Fruit fly (Drosophila melanogaster): ENCODE data around the gene CG12268.

Gene CG12268

DNA sequence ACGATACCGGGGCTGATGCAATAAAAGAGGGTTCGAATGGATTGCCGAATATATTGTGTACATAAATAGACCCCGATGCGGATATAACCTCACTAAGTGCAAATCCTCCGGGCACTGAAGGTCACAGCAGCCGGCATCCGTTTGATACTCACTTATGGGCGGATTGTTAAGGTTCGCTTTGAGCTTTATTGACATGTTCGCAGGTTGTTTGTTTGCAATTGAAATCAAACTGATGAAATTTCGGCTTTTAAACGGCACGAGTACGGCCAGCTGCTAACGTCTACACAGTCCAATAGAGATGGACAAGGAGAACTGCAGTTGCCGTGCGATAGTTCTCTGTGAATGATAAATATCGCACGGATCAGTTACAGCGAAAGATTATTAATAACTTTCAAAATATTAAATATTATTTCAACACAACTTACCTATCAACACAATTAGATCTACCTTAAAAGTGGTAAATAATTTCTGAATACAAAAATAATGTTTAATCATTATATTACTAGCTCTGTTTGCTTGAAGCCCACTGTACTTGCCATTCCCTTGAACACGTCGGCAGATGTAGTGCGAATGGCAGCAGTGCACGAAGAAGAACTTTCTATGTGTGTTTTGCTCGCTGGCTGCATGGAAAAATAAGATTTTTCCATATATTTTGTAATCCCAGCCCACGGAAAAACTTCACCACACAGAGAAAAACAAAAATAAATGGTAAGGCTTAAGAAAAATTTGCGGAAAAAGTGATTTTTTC lies 10.0 kb upstream of the CG12268 start, which contains the start of the genes GluProRS and AP-1sigma:
Gene GluProRS (minus strand): TSS at position 301 of the 748 bp plus-strand sequence.
Gene AP-1sigma (plus strand): TSS at position 561 of the 748 bp plus-strand sequence.
- TF ChIP-seq ss (GFP tag; optimal IDR thresholded peaks at IDR 0.05) (peak; percentile 20 to 65), Eip93F (GFP tag; optimal IDR thresholded peaks at IDR 0.05) (peak; percentile 57), CG32006 (GFP tag; optimal IDR thresholded peaks at IDR 0.05) (peak; percentile 85), CG11902 (GFP tag; optimal IDR thresholded peaks at IDR 0.05) (peak; percentile 89), cyc (GFP tag; optimal IDR thresholded peaks at IDR 0.05) (peak; percentile 89), salr (GFP tag; optimal IDR thresholded peaks at IDR 0.05) (peak in 1 of 2 experiments; percentile 76), CG4318 (GFP tag; optimal IDR thresholded peaks at IDR 0.05) (peak; percentile 77), topi (GFP tag; optimal IDR thresholded peaks at IDR 0.05) (peak; percentile 87), net (GFP tag; optimal IDR thresholded peaks at IDR 0.05) (peak; percentile 82), CG11294 (GFP tag; IDR thresholded peaks at IDR 0.05) (peak; percentile 91), CG3919 (GFP tag; optimal IDR thresholded peaks at IDR 0.05) (peak; percentile 87), CG6854 (GFP tag; optimal IDR thresholded peaks at IDR 0.05) (no peak), CG6792 (GFP tag; optimal IDR thresholded peaks at IDR 0.05) (peak; percentile 83), CG34406 (GFP tag; optimal IDR thresholded peaks at IDR 0.05) (peak; percentile 65), CG15336 (GFP tag; IDR thresholded peaks at IDR 0.05) (peak; percentile 90), Sox14 (GFP tag; optimal IDR thresholded peaks at IDR 0.05) (peak; percentile 88), esn (GFP tag; optimal IDR thresholded peaks at IDR 0.05) (peak; percentile 93), CG7368 (GFP tag; optimal IDR thresholded peaks at IDR 0.05) (peak; percentile 76), fkh (GFP tag; optimal IDR thresholded peaks at IDR 0.05) (peak; percentile 80), CG6163 (GFP tag; IDR thresholded peaks at IDR 0.05) (peak; percentile 94), dac (GFP tag; optimal IDR thresholded peaks at IDR 0.05) (peak; percentile 57), achi (GFP tag; optimal IDR thresholded peaks at IDR 0.05) (peak; percentile 79), Sox15 (GFP tag; optimal IDR thresholded peaks at IDR 0.05) (peak; percentile 81), Lpt (GFP tag; optimal IDR thresholded peaks at IDR 0.05) (peak; percentile 62), CG9139 (GFP tag; optimal IDR thresholded peaks at IDR 0.05) (no peak), dsx (GFP tag; optimal IDR thresholded peaks at IDR 0.05; ENCODE audit: poor library complexity, severe bottlenecking) (peak; percentile 76), Sox102F (GFP tag; optimal IDR thresholded peaks at IDR 0.05) (peak; percentile 82), CG11762 (GFP tag; optimal IDR thresholded peaks at IDR 0.05; ENCODE audit: insufficient read depth) (peak; percentile 65), Ets21C (GFP tag; optimal IDR thresholded peaks at IDR 0.05) (peak; percentile 87), CG16779 (tag; optimal IDR thresholded peaks at IDR 0.05) (no peak), Met (GFP tag; optimal IDR thresholded peaks at IDR 0.05) (no peak), Gug (GFP tag; IDR thresholded peaks at IDR 0.05) (peak; percentile 90), spab (GFP tag; optimal IDR thresholded peaks at IDR 0.05) (peak; percentile 58), pdm3 (GFP tag; optimal IDR thresholded peaks at IDR 0.05) (peak; percentile 90), Hr39 (GFP tag; optimal IDR thresholded peaks at IDR 0.05) (peak; percentile 89), Eip75B (GFP tag; optimal IDR thresholded peaks at IDR 0.05) (peak; percentile 87), Ets96B (tag; optimal IDR thresholded peaks at IDR 0.05) (peak; percentile 82), CG1621 (tag; optimal IDR thresholded peaks at IDR 0.05) (peak; percentile 66), Blimp-1 (GFP tag; optimal IDR thresholded peaks at IDR 0.05) (peak; percentile 60), Hr4 (GFP tag; optimal IDR thresholded peaks at IDR 0.05) (peak; percentile 87), Eip78C (GFP tag) (peak; percentile 95), CG8632 (GFP tag; optimal IDR thresholded peaks at IDR 0.05) (peak; percentile 63), CG8119 (GFP tag; IDR thresholded peaks at IDR 0.05) (peak; percentile 90), fd85E (GFP tag; optimal IDR thresholded peaks at IDR 0.05) (peak; percentile 50), CG6276 (GFP tag; optimal IDR thresholded peaks at IDR 0.05) (no peak), OdsH (GFP tag; optimal IDR thresholded peaks at IDR 0.05) (peak; percentile 92), fd59A (GFP tag; optimal IDR thresholded peaks at IDR 0.05) (peak; percentile 59), eg (GFP tag; IDR thresholded peaks at IDR 0.05) (peak; percentile 97), Hr38 (GFP tag; optimal IDR thresholded peaks at IDR 0.05) (no peak), CG8319 (GFP tag; optimal IDR thresholded peaks at IDR 0.05) (peak; percentile 79)
